Fruit fly (Drosophila melanogaster): ENCODE measurements around the gene Ant2.

DNA sequence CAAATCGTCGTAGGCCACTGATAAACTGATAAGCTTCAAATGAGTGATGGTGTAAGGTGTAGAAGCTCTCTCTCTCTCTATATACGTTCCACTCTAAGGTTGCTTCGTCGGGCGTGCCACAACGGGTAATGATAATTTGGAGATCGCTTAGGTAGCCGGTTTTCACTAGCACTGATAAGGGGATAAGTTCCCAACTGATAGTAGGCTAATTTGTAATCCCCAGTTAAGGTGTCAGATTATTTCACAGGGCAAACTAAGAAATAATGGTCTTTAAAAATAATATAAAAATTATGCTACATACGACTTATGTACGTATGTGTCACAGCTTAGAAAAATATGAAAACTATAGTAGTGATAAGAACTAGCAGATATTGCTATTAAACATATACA, 24.1 kb downstream of the Ant2 start:
- no peak for TF ChIP-seq Sox102F (GFP tag; optimal IDR thresholded peaks at IDR 0.05)
- TF ChIP-seq Met (GFP tag; optimal IDR thresholded peaks at IDR 0.05) = no peak
- TF ChIP-seq Hr4 (GFP tag; optimal IDR thresholded peaks at IDR 0.05) = no peak
- TF ChIP-seq fd85E (GFP tag; optimal IDR thresholded peaks at IDR 0.05) = no peak
- no peak for TF ChIP-seq Eip78C (GFP tag)
- no peak for TF ChIP-seq CG1621 (tag; optimal IDR thresholded peaks at IDR 0.05)
- TF ChIP-seq cyc (GFP tag; optimal IDR thresholded peaks at IDR 0.05) = no peak
- no peak for TF ChIP-seq acj6 (GFP tag; optimal IDR thresholded peaks at IDR 0.05)
- TF ChIP-seq Blimp-1 (GFP tag; optimal IDR thresholded peaks at IDR 0.05) = no peak

All from whole organism, prepupa.